Worm (Caenorhabditis elegans): ENCODE results near the gene Y77E11A.12.

DNA sequence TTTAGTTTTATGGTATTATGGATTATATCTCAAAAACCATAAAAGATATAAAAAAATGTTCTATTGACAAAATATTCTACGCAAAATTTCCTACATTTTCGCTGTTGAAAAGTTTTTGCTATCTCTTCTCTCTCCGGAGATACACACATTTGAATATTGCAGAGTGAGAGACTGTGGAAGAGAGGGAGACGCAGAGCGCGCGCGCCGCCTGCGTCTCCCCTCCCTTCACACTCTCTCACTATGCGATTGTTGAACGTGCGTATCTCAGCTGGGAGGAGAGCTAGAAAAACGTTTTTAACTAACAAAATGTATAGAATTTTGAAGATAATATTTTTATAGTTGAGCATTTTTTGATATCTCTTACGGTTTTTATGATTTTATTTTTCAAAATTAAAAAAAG is 5.8 kb downstream of the Y77E11A.12 start:
- TF ChIP-seq unc-62 (GFP tag; optimal IDR thresholded peaks at IDR 0.05) (no peak), mab-5 (tag; optimal IDR thresholded peaks at IDR 0.05) (no peak)
